Worm (Caenorhabditis elegans) whole organism, midembryonic: Measurements from ENCODE around the gene gld-3.

Experiments
- T22C8.4 ChIP-seq: fragments of 200-800 bp; sonication (Bioruptor generic); IDR thresholded peaks from 2 replicates; pipeline ENCODE4 v1.3.6; 2022; ENCODE audit warnings: missing genetic modification characterization, missing compliant biosample characterization
- flt-1 ChIP-seq: fragments of 200-800 bp; sonication (Bioruptor generic); IDR thresholded peaks from 2 replicates; pipeline ENCODE4 v1.3.6; 2022; ENCODE audit warnings: missing genetic modification characterization, missing compliant biosample characterization
- klf-2 ChIP-seq: fragments of 200-800 bp; sonication (Bioruptor generic); conservative IDR thresholded peaks from 2 replicates; pipeline ENCODE4 v1.3.6; 2022; ENCODE audit warnings: missing genetic modification reagents, missing genetic modification characterization, missing compliant biosample characterization
- med-1 ChIP-seq: sonication (generic microtip); optimal IDR thresholded peaks from 2 replicates; lab custom pipeline; 2017; ENCODE audit warnings: missing genetic modification characterization, mild to moderate bottlenecking, missing compliant biosample characterization, antibody characterized with exemption, missing genetic modification reagents; ENCODE audit not compliant: insufficient read depth
- ref-1 ChIP-seq: fragments of 200-800 bp; sonication (Bioruptor generic); conservative IDR thresholded peaks from 2 replicates; pipeline ENCODE4 v1.3.6; 2022; ENCODE audit warnings: missing genetic modification reagents, missing genetic modification characterization, missing compliant biosample characterization
- ztf-23 ChIP-seq: fragments of 200-800 bp; sonication (Bioruptor generic); IDR thresholded peaks from 2 replicates; pipeline ENCODE4 v1.3.6; 2022; ENCODE audit warnings: missing genetic modification reagents, missing genetic modification characterization, missing compliant biosample characterization

ce11 chrII:7131871-7132693 lies at the start of gene gld-3, which contains the start of gene T07F8.4:
- no peak for TF ChIP-seq flt-1 (GFP tag; lab: Robert Waterston, UW)
- no peak for TF ChIP-seq ref-1 (GFP tag; lab: Robert Waterston, UW)
- no peak for TF ChIP-seq T22C8.4 (GFP tag; lab: Robert Waterston, UW)
- no peak for TF ChIP-seq ztf-23
- no peak for TF ChIP-seq med-1 (GFP tag; lab: Kevin White, UChicago)
- no peak for TF ChIP-seq klf-2 (GFP tag; lab: Robert Waterston, UW)
